Worm (Caenorhabditis elegans) whole organism, early embryonic: ENCODE results near the gene T24B8.7.

ENCODE experiments used
- F13C5.2 ChIP-seq: sonication (generic microtip); optimal IDR thresholded peaks from 2 replicates; lab custom pipeline; 2017; ENCODE audit warnings: mild to moderate bottlenecking, missing genetic modification characterization, inconsistent platforms, missing compliant biosample characterization
- ama-1 ChIP-seq: fragments of 150-350 bp; optimal IDR thresholded peaks from 2 replicates; lab custom pipeline; 2014
- ceh-13 ChIP-seq: fragments of 200-800 bp; sonication (Bioruptor generic); optimal IDR thresholded peaks from 2 replicates; lab custom pipeline; 2018; ENCODE audit warnings: mild to moderate bottlenecking, missing genetic modification characterization, missing compliant biosample characterization
- ceh-36 ChIP-seq: sonication (generic microtip); optimal IDR thresholded peaks from 2 replicates; lab custom pipeline; 2016; ENCODE audit warnings: missing genetic modification characterization, inconsistent platforms, missing compliant biosample characterization
- flt-1 ChIP-seq: fragments of 200-800 bp; sonication (Bioruptor generic); IDR thresholded peaks from 2 replicates; pipeline ENCODE4 v1.3.6; 2022; ENCODE audit warnings: missing genetic modification characterization, missing compliant biosample characterization
- hmg-4 ChIP-seq: fragments of 200-800 bp; sonication (Bioruptor generic); optimal IDR thresholded peaks from 2 replicates; lab custom pipeline; 2018; ENCODE audit warnings: mild to moderate bottlenecking, missing genetic modification characterization, missing compliant biosample characterization
- pes-1 ChIP-seq: fragments of 200-800 bp; sonication (Bioruptor generic); IDR thresholded peaks from 2 replicates; pipeline ENCODE4 v1.3.6; 2022; ENCODE audit warnings: missing genetic modification reagents, missing genetic modification characterization, missing compliant biosample characterization
- scrt-1 ChIP-seq: fragments of 200-800 bp; sonication (Bioruptor generic); IDR thresholded peaks from 2 replicates; pipeline ENCODE4 v1.3.6; 2022; ENCODE audit warnings: missing genetic modification characterization, missing compliant biosample characterization

DNA sequence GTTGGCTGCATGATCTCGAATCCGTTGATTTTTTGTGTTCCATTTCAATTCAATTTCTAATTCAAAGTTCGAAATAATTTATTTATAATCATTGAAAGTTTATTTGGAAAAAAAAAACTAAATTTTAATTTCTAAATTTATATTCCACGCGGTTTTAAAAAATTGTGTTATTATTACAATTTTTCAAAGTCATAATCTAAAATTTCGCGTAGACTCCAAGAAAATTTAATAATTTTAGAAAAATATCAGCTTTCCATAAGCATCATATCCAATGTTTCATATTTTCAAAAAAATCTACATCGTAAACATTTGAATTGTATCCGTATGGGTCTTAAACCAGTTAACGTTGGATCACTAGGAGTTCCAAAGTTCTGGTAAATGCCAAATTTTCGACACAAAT lies 53.1 kb downstream of the T24B8.7 start, which contains the start of gene F44G4.5:
- TF ChIP-seq ama-1 (lab: Kevin White, UChicago) = no peak
- TF ChIP-seq pes-1 (GFP tag; lab: Robert Waterston, UW) = no peak
- TF ChIP-seq ceh-13 = no peak
- no peak for TF ChIP-seq flt-1 (GFP tag; lab: Robert Waterston, UW)
- TF ChIP-seq scrt-1 = no peak
- no peak for TF ChIP-seq F13C5.2 (tag; lab: Kevin White, UChicago)
- no peak for TF ChIP-seq hmg-4 (GFP tag; lab: Kevin White, UChicago)
- TF ChIP-seq ceh-36 (tag; lab: Kevin White, UChicago) = no peak
